Fruit fly (Drosophila melanogaster) whole organism, embryonic: ENCODE measurements around the gene CG31064.
A peak's percentile ranks its signal among the peaks of the same experiment; 100 is the strongest.

Experiments
- Abd-B ChIP-seq: fragments of 200-800 bp; sonication (Bioruptor generic); optimal IDR thresholded peaks from 2 replicates; lab custom pipeline; 2018; ENCODE audit warnings: missing biosample characterization, mild to moderate bottlenecking, missing genetic modification characterization, moderate library complexity
- CG10147 ChIP-seq: fragments of 200-800 bp; sonication (Bioruptor generic); optimal IDR thresholded peaks from 2 replicates; lab custom pipeline; 2019; ENCODE audit warnings: missing biosample characterization, mild to moderate bottlenecking, missing genetic modification characterization, moderate library complexity
- CG10366 ChIP-seq: fragments of 200-800 bp; sonication (Bioruptor generic); IDR thresholded peaks from 2 replicates; pipeline ENCODE4 v1.3.6; 2022; ENCODE audit warnings: missing biosample characterization, missing genetic modification characterization
- CG12391 ChIP-seq: fragments of 200-800 bp; sonication (Bioruptor generic); optimal IDR thresholded peaks from 3 replicates; lab custom pipeline; 2018; ENCODE audit warnings: missing biosample characterization, mild to moderate bottlenecking, missing genetic modification characterization, moderate library complexity
- CG14860 ChIP-seq: fragments of 200-800 bp; sonication (Bioruptor generic); IDR thresholded peaks from 3 replicates; pipeline ENCODE4 v1.3.6; 2022; ENCODE audit warnings: missing biosample characterization, missing genetic modification characterization; ENCODE audit not compliant: partially characterized antibody
- CG14965 ChIP-seq: fragments of 200-800 bp; sonication (Bioruptor generic); optimal IDR thresholded peaks from 2 replicates; lab custom pipeline; 2016; ENCODE audit warnings: missing biosample characterization, missing genetic modification characterization, borderline replicate concordance
- CG1603 ChIP-seq: fragments of 200-800 bp; sonication (Bioruptor generic); optimal IDR thresholded peaks from 2 replicates; lab custom pipeline; 2019; ENCODE audit warnings: missing biosample characterization, mild to moderate bottlenecking, missing genetic modification characterization, moderate library complexity
- CG17359 ChIP-seq: fragments of 200-800 bp; sonication (Bioruptor generic); optimal IDR thresholded peaks from 3 replicates; lab custom pipeline; 2018; ENCODE audit warnings: missing biosample characterization, mild to moderate bottlenecking, missing genetic modification characterization, moderate library complexity
- CG18476 ChIP-seq: fragments of 200-800 bp; sonication (Bioruptor generic); optimal IDR thresholded peaks from 2 replicates; lab custom pipeline; 2016; ENCODE audit warnings: missing biosample characterization, mild to moderate bottlenecking, missing genetic modification characterization
- CG18599 ChIP-seq: fragments of 200-800 bp; sonication (Bioruptor generic); optimal IDR thresholded peaks from 3 replicates; lab custom pipeline; 2017; ENCODE audit warnings: missing biosample characterization, missing genetic modification characterization, mild to moderate bottlenecking, moderate library complexity, missing genetic modification reagents
- CG2116 ChIP-seq: fragments of 200-800 bp; sonication (Bioruptor generic); optimal IDR thresholded peaks from 3 replicates; lab custom pipeline; 2018; ENCODE audit warnings: missing biosample characterization, mild to moderate bottlenecking, missing genetic modification characterization
- CG30403 ChIP-seq: fragments of 200-800 bp; sonication (Bioruptor generic); optimal IDR thresholded peaks from 3 replicates; lab custom pipeline; 2016; ENCODE audit warnings: missing biosample characterization, missing genetic modification characterization
- CG30431 ChIP-seq: fragments of 200-800 bp; sonication (Bioruptor generic); optimal IDR thresholded peaks from 2 replicates; lab custom pipeline; 2017; ENCODE audit warnings: missing biosample characterization, missing genetic modification characterization
- CG31224 ChIP-seq: fragments of 200-800 bp; sonication (Bioruptor generic); IDR thresholded peaks from 2 replicates; pipeline ENCODE4 v1.3.6; 2022; ENCODE audit warnings: missing biosample characterization, missing genetic modification characterization
- CG32772 ChIP-seq: fragments of 200-800 bp; sonication (Bioruptor generic); IDR thresholded peaks from 2 replicates; pipeline ENCODE4 v1.3.6; 2022; ENCODE audit warnings: missing biosample characterization, missing genetic modification characterization
- CG4820 ChIP-seq: fragments of 200-800 bp; sonication (Bioruptor generic); optimal IDR thresholded peaks from 3 replicates; lab custom pipeline; 2016; ENCODE audit warnings: missing biosample characterization, missing genetic modification characterization
- CG7928 ChIP-seq: fragments of 200-800 bp; sonication (Bioruptor generic); optimal IDR thresholded peaks from 2 replicates; lab custom pipeline; 2017; ENCODE audit warnings: missing biosample characterization, mild to moderate bottlenecking, missing genetic modification characterization
- CG7963 ChIP-seq: fragments of 200-800 bp; sonication (Bioruptor generic); IDR thresholded peaks from 3 replicates; pipeline ENCODE4 v1.3.6; 2022; ENCODE audit warnings: missing biosample characterization, missing genetic modification characterization; ENCODE audit not compliant: partially characterized antibody
- CG9797 ChIP-seq: fragments of 200-800 bp; sonication (Bioruptor generic); optimal IDR thresholded peaks from 3 replicates; lab custom pipeline; 2018; ENCODE audit warnings: missing biosample characterization, mild to moderate bottlenecking, missing genetic modification characterization
- Dp ChIP-seq: fragments of 200-800 bp; sonication (Bioruptor generic); optimal IDR thresholded peaks from 2 replicates; lab custom pipeline; 2018; ENCODE audit warnings: missing biosample characterization, mild to moderate bottlenecking, missing genetic modification characterization, moderate library complexity
- Ets97D ChIP-seq: fragments of 200-800 bp; sonication (Bioruptor generic); optimal IDR thresholded peaks from 3 replicates; lab custom pipeline; 2016; ENCODE audit warnings: missing biosample characterization, missing genetic modification characterization
- Fer1 ChIP-seq: fragments of 200-800 bp; sonication (Bioruptor generic); optimal IDR thresholded peaks from 2 replicates; lab custom pipeline; 2017; ENCODE audit warnings: missing biosample characterization, mild to moderate bottlenecking, missing genetic modification characterization
- Fer2 ChIP-seq: fragments of 200-800 bp; sonication (Bioruptor generic); optimal IDR thresholded peaks from 2 replicates; lab custom pipeline; 2018; ENCODE audit warnings: missing biosample characterization, mild to moderate bottlenecking, missing genetic modification characterization, moderate library complexity
- H15 ChIP-seq: fragments of 200-800 bp; sonication (Bioruptor generic); IDR thresholded peaks from 3 replicates; pipeline ENCODE4 v1.3.6; 2022; ENCODE audit warnings: missing biosample characterization, missing genetic modification characterization
- Hey ChIP-seq: fragments of 200-800 bp; sonication (Bioruptor generic); optimal IDR thresholded peaks from 3 replicates; lab custom pipeline; 2018; ENCODE audit warnings: missing biosample characterization, mild to moderate bottlenecking, missing genetic modification characterization
- Hmr ChIP-seq: fragments of 200-800 bp; sonication (Bioruptor generic); optimal IDR thresholded peaks from 3 replicates; lab custom pipeline; 2017; ENCODE audit warnings: mild to moderate bottlenecking, missing biosample characterization, missing genetic modification reagents, missing genetic modification characterization
- Hr51 ChIP-seq, 2 experiments: fragments of 200-800 bp; sonication (Bioruptor generic); optimal IDR thresholded peaks; 2 replicates in 1 of 2; 3 replicates in 1 of 2; lab custom pipeline; 2016 to 2018; ENCODE audit warnings: missing biosample characterization in 2 of 2, missing genetic modification characterization in 2 of 2, mild to moderate bottlenecking in 1 of 2, moderate library complexity in 1 of 2
- Hsf ChIP-seq: fragments of 200-800 bp; sonication (Bioruptor generic); optimal IDR thresholded peaks from 3 replicates; lab custom pipeline; 2016; ENCODE audit warnings: missing biosample characterization, missing genetic modification characterization
- Sox100B ChIP-seq: fragments of 200-800 bp; sonication (Bioruptor generic); optimal IDR thresholded peaks from 3 replicates; lab custom pipeline; 2018; ENCODE audit warnings: missing biosample characterization, mild to moderate bottlenecking, missing genetic modification characterization
- Sry-δ ChIP-seq: fragments of 200-800 bp; sonication (Bioruptor generic); optimal IDR thresholded peaks from 2 replicates; lab custom pipeline; 2016; ENCODE audit warnings: missing biosample characterization, missing genetic modification characterization
- Stat92E ChIP-seq, 3 experiments: fragments of >200 bp in 2 of 3; fragments of 200-800 bp in 1 of 3; sonication (Bioruptor generic) in 1 of 3; optimal IDR thresholded peaks; 2 replicates each; lab custom pipeline; 2017 to 2019; ENCODE audit warnings: missing biosample characterization in 3 of 3, missing genetic modification characterization in 3 of 3, mild to moderate bottlenecking in 1 of 3, moderate library complexity in 1 of 3
- aop ChIP-seq: fragments of 200-800 bp; sonication (Bioruptor generic); IDR thresholded peaks from 2 replicates; pipeline ENCODE4 v1.3.6; 2022; ENCODE audit warnings: missing biosample characterization, missing genetic modification characterization
- ato ChIP-seq: fragments of 200-800 bp; sonication (Bioruptor generic); IDR thresholded peaks from 2 replicates; pipeline ENCODE4 v1.3.6; 2022; ENCODE audit warnings: missing biosample characterization, missing genetic modification characterization; ENCODE audit not compliant: partially characterized antibody
- bab2 ChIP-seq: fragments of 200-800 bp; sonication (Bioruptor generic); optimal IDR thresholded peaks from 2 replicates; lab custom pipeline; 2016; ENCODE audit warnings: missing biosample characterization, missing genetic modification characterization
- bigmax ChIP-seq: fragments of 200-800 bp; sonication (Bioruptor generic); optimal IDR thresholded peaks from 2 replicates; lab custom pipeline; 2018; ENCODE audit warnings: missing biosample characterization, mild to moderate bottlenecking, missing genetic modification characterization
- cato ChIP-seq: fragments of 200-800 bp; sonication (Bioruptor generic); optimal IDR thresholded peaks from 2 replicates; lab custom pipeline; 2016; ENCODE audit warnings: missing biosample characterization, missing genetic modification characterization, borderline replicate concordance
- caup ChIP-seq: fragments of 200-800 bp; sonication (Bioruptor generic); optimal IDR thresholded peaks from 3 replicates; lab custom pipeline; 2017; ENCODE audit warnings: missing biosample characterization, mild to moderate bottlenecking, missing genetic modification characterization, moderate library complexity; ENCODE audit not compliant: severe bottlenecking
- dimm ChIP-seq: fragments of 200-800 bp; sonication (Bioruptor generic); IDR thresholded peaks from 2 replicates; pipeline ENCODE4 v1.3.6; 2022; ENCODE audit warnings: missing biosample characterization, missing genetic modification characterization
- dysf ChIP-seq: fragments of 200-800 bp; sonication (Bioruptor generic); IDR thresholded peaks from 3 replicates; pipeline ENCODE4 v1.3.6; 2022; ENCODE audit warnings: missing biosample characterization, missing genetic modification characterization
- insv ChIP-seq, 2 experiments: fragments of 200-800 bp; sonication (Bioruptor generic); optimal IDR thresholded peaks; 3 replicates each; lab custom pipeline; 2016 to 2018; ENCODE audit warnings: missing biosample characterization in 2 of 2, missing genetic modification characterization in 2 of 2
- kay ChIP-seq: fragments of 200-800 bp; sonication (Bioruptor generic); optimal IDR thresholded peaks from 2 replicates; lab custom pipeline; 2016; ENCODE audit warnings: missing biosample characterization, missing genetic modification characterization
- lbe ChIP-seq: fragments of 200-800 bp; sonication (Bioruptor generic); optimal IDR thresholded peaks from 2 replicates; lab custom pipeline; 2016; ENCODE audit warnings: missing biosample characterization, mild to moderate bottlenecking, missing genetic modification characterization
- nom ChIP-seq: fragments of 200-800 bp; sonication (Bioruptor generic); optimal IDR thresholded peaks from 2 replicates; lab custom pipeline; 2017; ENCODE audit warnings: missing biosample characterization, missing genetic modification characterization, mild to moderate bottlenecking, moderate library complexity, missing genetic modification reagents
- org-1 ChIP-seq: fragments of 200-800 bp; sonication (Bioruptor generic); optimal IDR thresholded peaks from 2 replicates; lab custom pipeline; 2017; ENCODE audit warnings: missing biosample characterization, missing genetic modification characterization
- peb ChIP-seq: fragments of 200-800 bp; sonication (Bioruptor generic); IDR thresholded peaks from 2 replicates; pipeline ENCODE4 v1.3.6; 2022; ENCODE audit warnings: missing biosample characterization, missing genetic modification characterization
- pho ChIP-seq: fragments of 200-800 bp; sonication (Bioruptor generic); optimal IDR thresholded peaks from 2 replicates; lab custom pipeline; 2016; ENCODE audit warnings: missing biosample characterization, missing genetic modification characterization
- sim ChIP-seq: fragments of 200-800 bp; sonication (Bioruptor generic); IDR thresholded peaks from 2 replicates; pipeline ENCODE4 v1.3.6; 2022; ENCODE audit warnings: missing biosample characterization, missing genetic modification characterization
- tin ChIP-seq: fragments of 200-800 bp; sonication (Bioruptor generic); optimal IDR thresholded peaks from 3 replicates; lab custom pipeline; 2016; ENCODE audit warnings: missing biosample characterization, missing genetic modification characterization
- usp ChIP-seq: fragments of >200 bp; optimal IDR thresholded peaks from 2 replicates; lab custom pipeline; 2017; ENCODE audit warnings: missing biosample characterization, missing genetic modification characterization

CG31064 gene

dm6 chr3R:27208724-27209343, 30.1 kb downstream of the CG31064 start (continued):
- no peak for TF ChIP-seq H15 (GFP tag; lab: Robert Waterston, UW)
- no peak for TF ChIP-seq insv (GFP tag; optimal IDR thresholded peaks at IDR 0.05; lab: Kevin White, UChicago)
- no peak for TF ChIP-seq CG18476 (GFP tag; lab: Kevin White, UChicago)
- TF ChIP-seq CG30431 (GFP tag; lab: Kevin White, UChicago) = no peak
- TF ChIP-seq CG2116 (GFP tag; lab: Kevin White, UChicago) = peak; percentile 4
- no peak for TF ChIP-seq Fer2 (tag; lab: Kevin White, UChicago)
- TF ChIP-seq CG10366 (GFP tag; lab: Robert Waterston, UW) = no peak
- no peak for TF ChIP-seq CG7963 (GFP tag; lab: Robert Waterston, UW)
- peak; percentile 5 for TF ChIP-seq Hmr (GFP tag; lab: Kevin White, UChicago)
- peak; percentile 28 for TF ChIP-seq cato (GFP tag; lab: Kevin White, UChicago)
- peak; percentile 19 for TF ChIP-seq Sry-δ
- TF ChIP-seq caup = peak; percentile 52
- TF ChIP-seq nom = no peak
- no peak for TF ChIP-seq peb (GFP tag; lab: Robert Waterston, UW)
- TF ChIP-seq Fer1 (GFP tag; lab: Kevin White, UChicago) = no peak
- no peak for TF ChIP-seq CG14860 (GFP tag; lab: Robert Waterston, UW)
- TF ChIP-seq CG30403 (GFP tag; lab: Kevin White, UChicago) = no peak
- peak; percentile 6 for TF ChIP-seq CG12391
- no peak for TF ChIP-seq aop
- no peak for TF ChIP-seq dimm (GFP tag; lab: Robert Waterston, UW)
- TF ChIP-seq bigmax (GFP tag; lab: Kevin White, UChicago) = no peak
- TF ChIP-seq CG4820 (GFP tag; lab: Kevin White, UChicago) = no peak
- TF ChIP-seq sim (GFP tag; lab: Robert Waterston, UW) = peak; percentile 63; the same call in 1 of the 2 replicates
- TF ChIP-seq bab2 (GFP tag; lab: Kevin White, UChicago) = peak; percentile 58
- TF ChIP-seq CG9797 (GFP tag; lab: Kevin White, UChicago) = no peak
- no peak for TF ChIP-seq Hsf
- TF ChIP-seq pho = peak; percentile 19
- TF ChIP-seq CG10147 (GFP tag; lab: Kevin White, UChicago) = no peak
- TF ChIP-seq CG7928 (GFP tag; lab: Kevin White, UChicago) = no peak
- no peak for TF ChIP-seq tin (GFP tag; lab: Kevin White, UChicago)
- no peak for TF ChIP-seq usp (GFP tag; lab: Kevin White, UChicago)
- TF ChIP-seq CG17359 (tag; lab: Kevin White, UChicago) = peak; percentile 60
- TF ChIP-seq ato = no peak
- peak; percentile 40 for TF ChIP-seq CG18599 (GFP tag; lab: Kevin White, UChicago)
- TF ChIP-seq kay (GFP tag; lab: Kevin White, UChicago) = no peak
- no peak for TF ChIP-seq Stat92E (GFP tag; optimal IDR thresholded peaks at IDR 0.05; lab: Kevin White, UChicago)
- TF ChIP-seq lbe (GFP tag; lab: Kevin White, UChicago) = no peak
- TF ChIP-seq org-1 = peak; percentile 56
- TF ChIP-seq Hr51 (GFP tag; optimal IDR thresholded peaks at IDR 0.05; lab: Kevin White, UChicago) = peak in 1 of 2 experiments; percentile 24
- TF ChIP-seq Sox100B (GFP tag; lab: Kevin White, UChicago) = peak; percentile 80
- TF ChIP-seq CG32772 (GFP tag; lab: Robert Waterston, UW) = no peak
- no peak for TF ChIP-seq CG14965
- TF ChIP-seq CG31224 (GFP tag; lab: Robert Waterston, UW) = no peak
- TF ChIP-seq Ets97D = no peak
- TF ChIP-seq Abd-B (GFP tag; lab: Kevin White, UChicago) = no peak
- TF ChIP-seq Hey (tag; lab: Kevin White, UChicago) = no peak
- no peak for TF ChIP-seq Dp (GFP tag; lab: Kevin White, UChicago)
- TF ChIP-seq CG1603 (tag; lab: Kevin White, UChicago) = peak; percentile 55
- TF ChIP-seq dysf (GFP tag; lab: Robert Waterston, UW) = peak; percentile 6; the same call in 1 of the 3 replicates
